Worm (Caenorhabditis elegans) whole organism, young adult: Measurements from ENCODE around the gene nlp-67.
A peak's percentile ranks its signal among the peaks of the same experiment; 100 is the strongest.

Experiments
- B0035.1 ChIP-seq: sonication (generic microtip); optimal IDR thresholded peaks from 2 replicates; lab custom pipeline; 2016; ENCODE audit warnings: missing genetic modification characterization, mild to moderate bottlenecking, missing compliant biosample characterization, missing genotype, missing genetic modification reagents
- B0336.3 ChIP-seq: fragments of 200-800 bp; sonication (Bioruptor generic); IDR thresholded peaks from 2 replicates; pipeline ENCODE4 v1.3.6; 2022; ENCODE audit warnings: missing genetic modification characterization, missing compliant biosample characterization
- F10E7.11 ChIP-seq: sonication (generic microtip); optimal IDR thresholded peaks from 2 replicates; lab custom pipeline; 2017; ENCODE audit warnings: mild to moderate bottlenecking, missing genetic modification characterization, moderate library complexity, missing compliant biosample characterization
- F33H1.4 ChIP-seq: fragments of 200-800 bp; sonication (Bioruptor generic); IDR thresholded peaks from 2 replicates; pipeline ENCODE4 v1.3.6; 2022; ENCODE audit warnings: missing genetic modification reagents, missing genetic modification characterization, missing compliant biosample characterization
- F37B4.10 ChIP-seq: fragments of 200-800 bp; sonication (Bioruptor generic); IDR thresholded peaks from 2 replicates; pipeline ENCODE4 v1.3.6; 2022; ENCODE audit warnings: missing genetic modification characterization, missing compliant biosample characterization
- F39B2.1 ChIP-seq: fragments of 200-800 bp; sonication (Bioruptor generic); IDR thresholded peaks from 2 replicates; pipeline ENCODE4 v1.3.6; 2022; ENCODE audit warnings: missing genetic modification reagents, missing genetic modification characterization, missing compliant biosample characterization
- F57C9.4 ChIP-seq: sonication (generic microtip); optimal IDR thresholded peaks from 2 replicates; lab custom pipeline; 2017; ENCODE audit warnings: mild to moderate bottlenecking, missing genetic modification characterization, missing compliant biosample characterization
- T26A5.8 ChIP-seq: sonication (generic microtip); optimal IDR thresholded peaks from 2 replicates; lab custom pipeline; 2016; ENCODE audit warnings: missing genetic modification characterization, missing compliant biosample characterization
- Y56A3A.18 ChIP-seq: fragments of 200-800 bp; sonication (Bioruptor generic); IDR thresholded peaks from 2 replicates; pipeline ENCODE4 v1.3.6; 2022; ENCODE audit warnings: missing genetic modification reagents, missing genetic modification characterization, missing compliant biosample characterization
- athp-1 ChIP-seq: sonication (generic microtip); optimal IDR thresholded peaks from 2 replicates; lab custom pipeline; 2017; ENCODE audit warnings: mild to moderate bottlenecking, missing genetic modification characterization, missing compliant biosample characterization
- attf-5 ChIP-seq: fragments of 200-800 bp; sonication (Bioruptor generic); optimal IDR thresholded peaks from 2 replicates; lab custom pipeline; 2018; ENCODE audit warnings: mild to moderate bottlenecking, missing genetic modification characterization, missing compliant biosample characterization
- attf-6 ChIP-seq: fragments of 200-800 bp; sonication (Bioruptor generic); IDR thresholded peaks from 2 replicates; pipeline ENCODE4 v1.3.6; 2022; ENCODE audit warnings: missing genetic modification reagents, missing genetic modification characterization, missing compliant biosample characterization
- bed-2 ChIP-seq: fragments of 200-800 bp; sonication (Bioruptor generic); IDR thresholded peaks from 2 replicates; pipeline ENCODE4 v1.3.6; 2022; ENCODE audit warnings: missing genetic modification reagents, missing genetic modification characterization, missing compliant biosample characterization
- ccch-3 ChIP-seq: fragments of 200-800 bp; sonication (Bioruptor generic); optimal IDR thresholded peaks from 2 replicates; lab custom pipeline; 2018; ENCODE audit warnings: mild to moderate bottlenecking, missing genetic modification characterization, missing compliant biosample characterization
- cebp-1 ChIP-seq, 2 experiments: fragments of 200-800 bp in 1 of 2; sonication (Bioruptor generic) in 1 of 2; sonication (generic microtip) in 1 of 2; IDR thresholded peaks in 1 of 2; optimal IDR thresholded peaks in 1 of 2; 2 replicates each; pipeline versions ENCODE4 v1.3.6 to Lab custom; 2017 to 2022; ENCODE audit warnings: missing compliant biosample characterization in 2 of 2, missing genetic modification characterization in 2 of 2, mild to moderate bottlenecking in 1 of 2, missing genetic modification reagents in 1 of 2, moderate library complexity in 1 of 2
- ceh-100 ChIP-seq: fragments of 200-800 bp; sonication (Bioruptor generic); IDR thresholded peaks from 2 replicates; pipeline ENCODE4 v1.3.6; 2022; ENCODE audit warnings: missing genetic modification reagents, missing genetic modification characterization, missing compliant biosample characterization
- ceh-27 ChIP-seq: fragments of 200-800 bp; sonication (Bioruptor generic); optimal IDR thresholded peaks from 2 replicates; lab custom pipeline; 2018; ENCODE audit warnings: mild to moderate bottlenecking, missing genetic modification characterization, moderate library complexity, missing compliant biosample characterization
- dox-1 ChIP-seq: fragments of 200-800 bp; sonication (Bioruptor generic); IDR thresholded peaks from 2 replicates; pipeline ENCODE4 v1.3.6; 2022; ENCODE audit warnings: missing genetic modification reagents, missing genetic modification characterization, missing compliant biosample characterization
- egrh-3 ChIP-seq: fragments of 200-800 bp; sonication (Bioruptor generic); IDR thresholded peaks from 2 replicates; pipeline ENCODE4 v1.3.6; 2022; ENCODE audit warnings: missing genetic modification reagents, missing genetic modification characterization, missing compliant biosample characterization
- ets-4 ChIP-seq: fragments of 200-800 bp; sonication (Bioruptor generic); optimal IDR thresholded peaks from 2 replicates; lab custom pipeline; 2018; ENCODE audit warnings: mild to moderate bottlenecking, missing genetic modification characterization, missing compliant biosample characterization
- gei-17 ChIP-seq: fragments of 200-800 bp; sonication (Bioruptor generic); optimal IDR thresholded peaks from 2 replicates; lab custom pipeline; 2018; ENCODE audit warnings: mild to moderate bottlenecking, missing genetic modification characterization, missing compliant biosample characterization
- hlh-12 ChIP-seq: sonication (generic microtip); optimal IDR thresholded peaks from 2 replicates; lab custom pipeline; 2016; ENCODE audit warnings: missing genetic modification characterization, missing compliant biosample characterization
- hlh-26 ChIP-seq: fragments of 200-800 bp; sonication (Bioruptor generic); conservative IDR thresholded peaks from 2 replicates; pipeline ENCODE4 v1.3.6; 2022; ENCODE audit warnings: missing genetic modification reagents, missing genetic modification characterization, missing compliant biosample characterization
- hmg-1.2 ChIP-seq: fragments of 200-800 bp; sonication (Bioruptor generic); IDR thresholded peaks from 2 replicates; pipeline ENCODE4 v1.3.6; 2022; ENCODE audit warnings: missing genetic modification reagents, missing genetic modification characterization, missing compliant biosample characterization
- hsf-1 ChIP-seq: fragments of 200-800 bp; sonication (Bioruptor generic); IDR thresholded peaks from 2 replicates; pipeline ENCODE4 v1.3.6; 2022; ENCODE audit warnings: missing genetic modification reagents, missing genetic modification characterization, missing compliant biosample characterization
- lag-1 ChIP-seq: fragments of 200-800 bp; sonication (Bioruptor generic); IDR thresholded peaks from 2 replicates; pipeline ENCODE4 v1.3.6; 2022; ENCODE audit warnings: missing genetic modification reagents, missing genetic modification characterization, missing compliant biosample characterization
- lin-40 ChIP-seq: sonication (generic microtip); optimal IDR thresholded peaks from 2 replicates; lab custom pipeline; 2016; ENCODE audit warnings: missing genetic modification characterization, mild to moderate bottlenecking, missing compliant biosample characterization, missing genotype, missing genetic modification reagents
- lsy-27 ChIP-seq: sonication (generic microtip); optimal IDR thresholded peaks from 2 replicates; lab custom pipeline; 2017; ENCODE audit warnings: missing genetic modification characterization, mild to moderate bottlenecking, missing compliant biosample characterization, antibody characterized with exemption, missing genotype, borderline replicate concordance; ENCODE audit not compliant: insufficient read depth
- mcd-1 ChIP-seq: fragments of 200-800 bp; sonication (Bioruptor generic); IDR thresholded peaks from 2 replicates; pipeline ENCODE4 v1.3.6; 2022; ENCODE audit warnings: missing genetic modification reagents, missing genetic modification characterization, missing compliant biosample characterization
- mel-28 ChIP-seq: sonication (generic microtip); optimal IDR thresholded peaks from 2 replicates; lab custom pipeline; 2016; ENCODE audit warnings: borderline replicate concordance, mild to moderate bottlenecking, missing genetic modification characterization, missing compliant biosample characterization
- nfya-2 ChIP-seq: fragments of 200-800 bp; sonication (Bioruptor generic); IDR thresholded peaks from 2 replicates; pipeline ENCODE4 v1.3.6; 2022; ENCODE audit warnings: missing genetic modification reagents, missing genetic modification characterization, missing compliant biosample characterization
- nhr-120 ChIP-seq: fragments of 200-800 bp; sonication (Bioruptor generic); IDR thresholded peaks from 2 replicates; pipeline ENCODE4 v1.3.6; 2022; ENCODE audit warnings: missing genetic modification characterization, missing compliant biosample characterization
- nhr-80 ChIP-seq: sonication (generic microtip); optimal IDR thresholded peaks from 2 replicates; lab custom pipeline; 2016; ENCODE audit warnings: missing genetic modification characterization, missing compliant biosample characterization
- pbrm-1 ChIP-seq: fragments of 200-800 bp; sonication (Bioruptor generic); IDR thresholded peaks from 2 replicates; pipeline ENCODE4 v1.3.6; 2022; ENCODE audit warnings: missing genetic modification reagents, missing genetic modification characterization, missing compliant biosample characterization
- sdz-38 ChIP-seq: sonication (generic microtip); optimal IDR thresholded peaks from 2 replicates; lab custom pipeline; 2016; ENCODE audit warnings: missing genotype, missing genetic modification characterization, missing compliant biosample characterization
- snpc-1.1 ChIP-seq: sonication (generic microtip); optimal IDR thresholded peaks from 2 replicates; lab custom pipeline; 2017; ENCODE audit warnings: missing genetic modification characterization, mild to moderate bottlenecking, missing compliant biosample characterization, antibody characterized with exemption, moderate library complexity, missing genotype, missing genetic modification reagents; ENCODE audit not compliant: insufficient read depth
- snpc-4 ChIP-seq, 5 experiments: fragments of 150-350 bp in 1 of 5; sonication (generic microtip) in 4 of 5; optimal IDR thresholded peaks; 2 replicates each; lab custom pipeline; 2014 to 2018; ENCODE audit warnings: missing genetic modification characterization in 5 of 5, missing biosample characterization in 3 of 5, antibody characterized with exemption in 2 of 5, mild to moderate bottlenecking in 2 of 5, missing compliant biosample characterization in 2 of 5, missing genotype in 2 of 5, moderate library complexity in 2 of 5, missing genetic modification reagents in 1 of 5
- sptf-2 ChIP-seq: fragments of 200-800 bp; sonication (Bioruptor generic); optimal IDR thresholded peaks from 2 replicates; lab custom pipeline; 2018; ENCODE audit warnings: mild to moderate bottlenecking, missing genetic modification characterization, missing compliant biosample characterization
- tbp1 ChIP-seq: fragments of 200-800 bp; sonication (Bioruptor generic); optimal IDR thresholded peaks from 2 replicates; lab custom pipeline; 2018; ENCODE audit warnings: mild to moderate bottlenecking, missing genetic modification characterization, missing compliant biosample characterization
- tbx-9 ChIP-seq: sonication (generic microtip); optimal IDR thresholded peaks from 2 replicates; lab custom pipeline; 2016; ENCODE audit warnings: borderline replicate concordance, missing genetic modification characterization, inconsistent platforms, missing compliant biosample characterization
- unc-62 ChIP-seq: fragments of 150-350 bp; optimal IDR thresholded peaks from 2 replicates; lab custom pipeline; 2014; ENCODE audit warnings: missing biosample characterization, missing genetic modification reagents, missing genetic modification characterization
- xnd-1 ChIP-seq: sonication (generic microtip); optimal IDR thresholded peaks from 2 replicates; lab custom pipeline; 2016; ENCODE audit warnings: missing genotype, missing genetic modification reagents, missing genetic modification characterization, missing compliant biosample characterization
- zfh-2 ChIP-seq: fragments of 200-800 bp; sonication (Bioruptor generic); conservative IDR thresholded peaks from 2 replicates; pipeline ENCODE4 v1.3.6; 2022; ENCODE audit warnings: missing genetic modification reagents, missing genetic modification characterization, missing compliant biosample characterization
- ztf-25 ChIP-seq: fragments of 200-800 bp; sonication (Bioruptor generic); IDR thresholded peaks from 2 replicates; pipeline ENCODE4 v1.3.6; 2022; ENCODE audit warnings: missing genetic modification reagents, missing genetic modification characterization, missing compliant biosample characterization
- ztf-26 ChIP-seq: sonication (generic microtip); optimal IDR thresholded peaks from 2 replicates; lab custom pipeline; 2017; ENCODE audit warnings: missing genetic modification characterization, missing compliant biosample characterization

The nlp-67 gene

ce11 chrX:16147728-16148197 lies 36.4 kb upstream of the nlp-67 start (continued):
- TF ChIP-seq lsy-27 (no peak), F37B4.10 (GFP tag; lab: Robert Waterston, UW) (no peak), F39B2.1 (no peak), F10E7.11 (tag; lab: Kevin White, UChicago) (no peak), nhr-120 (GFP tag; lab: Robert Waterston, UW) (no peak), athp-1 (tag; lab: Kevin White, UChicago) (no peak), snpc-4 (GFP tag; optimal IDR thresholded peaks at IDR 0.05; lab: Kevin White, UChicago) (no peak), snpc-4 (tag; optimal IDR thresholded peaks at IDR 0.05; lab: Kevin White, UChicago) (peak in 1 of 4 experiments; percentile 31), pbrm-1 (GFP tag; lab: Robert Waterston, UW) (0 out of 2 replicates have a peak, but pooled peaks have one; percentile 43), snpc-1.1 (tag; lab: Kevin White, UChicago) (no peak), xnd-1 (tag; lab: Kevin White, UChicago) (no peak), lag-1 (GFP tag; lab: Robert Waterston, UW) (no peak), T26A5.8 (no peak), sptf-2 (GFP tag; lab: Kevin White, UChicago) (no peak), ceh-100 (GFP tag; lab: Robert Waterston, UW) (no peak), F33H1.4 (GFP tag; lab: Robert Waterston, UW) (no peak), Y56A3A.18 (GFP tag; lab: Robert Waterston, UW) (no peak), ztf-25 (GFP tag; lab: Robert Waterston, UW) (no peak), hlh-12 (no peak), lin-40 (peak; percentile 66), nfya-2 (GFP tag; lab: Robert Waterston, UW) (no peak), hlh-26 (GFP tag; lab: Robert Waterston, UW) (no peak), attf-5 (GFP tag; lab: Kevin White, UChicago) (peak; percentile 9), unc-62 (GFP tag; lab: Kevin White, UChicago) (no peak), B0035.1 (tag; lab: Kevin White, UChicago) (no peak), mel-28 (no peak), bed-2 (no peak), nhr-80 (tag; lab: Kevin White, UChicago) (no peak), gei-17 (GFP tag; lab: Kevin White, UChicago) (peak; percentile 43), tbx-9 (no peak), F57C9.4 (no peak)

- TF ChIP-seq cebp-1 (GFP tag; IDR thresholded peaks at IDR 0.05; lab: Robert Waterston, UW) (0 out of 2 replicates have a peak, but pooled peaks have one; percentile 17), cebp-1 (tag; optimal IDR thresholded peaks at IDR 0.05; lab: Kevin White, UChicago) (peak; percentile 65), attf-5 (GFP tag; lab: Kevin White, UChicago) (peak; percentile 32), ztf-26 (peak; percentile 22), dox-1 (peak; percentile 69), mel-28 (no peak), ets-4 (GFP tag; lab: Kevin White, UChicago) (no peak), tbp1 (GFP tag; lab: Kevin White, UChicago) (no peak), mcd-1 (GFP tag; lab: Robert Waterston, UW) (peak; percentile 34; the same call in 1 of the 2 replicates), zfh-2 (GFP tag; lab: Robert Waterston, UW) (peak; percentile 96), hsf-1 (GFP tag; lab: Robert Waterston, UW) (0 out of 2 replicates have a peak, but pooled peaks have one; percentile 42), attf-6 (GFP tag; lab: Robert Waterston, UW) (no peak), ceh-27 (peak; percentile 40), hmg-1.2 (GFP tag; lab: Robert Waterston, UW) (peak; percentile 83), nhr-80 (tag; lab: Kevin White, UChicago) (peak; percentile 32), B0336.3 (GFP tag; lab: Robert Waterston, UW) (0 out of 2 replicates have a peak, but pooled peaks have one; percentile 48), egrh-3 (GFP tag; lab: Robert Waterston, UW) (peak; percentile 96), sdz-38 (tag; lab: Kevin White, UChicago) (no peak), ccch-3 (GFP tag; lab: Kevin White, UChicago) (no peak)
Measured at ce11 chrX:16150153-16150552, 34.0 kb upstream of the nlp-67 start.
